Worm (Caenorhabditis elegans): ENCODE data around the gene copg-1.

copg-1 gene

DNA sequence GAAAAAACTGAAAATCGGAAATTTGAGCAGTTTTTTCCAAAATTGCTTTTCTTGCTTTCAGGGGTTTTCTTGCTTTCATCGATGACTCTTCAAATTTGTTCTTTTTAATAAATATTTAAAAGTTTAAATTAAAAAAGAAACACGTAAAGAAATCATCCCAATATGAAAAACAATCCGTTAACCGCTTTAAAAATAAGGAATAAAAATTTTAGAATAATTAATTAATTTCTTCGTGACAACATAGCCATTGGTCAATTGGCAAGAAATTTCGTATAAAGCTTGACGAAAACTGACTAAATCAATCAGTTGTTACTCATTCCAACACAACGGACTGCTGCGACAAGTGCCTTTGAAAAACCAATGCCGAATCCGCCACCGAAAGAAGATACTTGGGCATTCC is 39.2 kb upstream of the copg-1 start, which contains the start of gene nsph-3.2:
Gene nsph-3.2 (plus strand): TSS at position 301 of the 400 bp plus-strand sequence.
- TF ChIP-seq mep-1 (tag; optimal IDR thresholded peaks at IDR 0.05) = no peak
- no peak for TF ChIP-seq unc-39 (tag; optimal IDR thresholded peaks at IDR 0.05)
- TF ChIP-seq blmp-1 (tag; optimal IDR thresholded peaks at IDR 0.05) = no peak

DNA sequence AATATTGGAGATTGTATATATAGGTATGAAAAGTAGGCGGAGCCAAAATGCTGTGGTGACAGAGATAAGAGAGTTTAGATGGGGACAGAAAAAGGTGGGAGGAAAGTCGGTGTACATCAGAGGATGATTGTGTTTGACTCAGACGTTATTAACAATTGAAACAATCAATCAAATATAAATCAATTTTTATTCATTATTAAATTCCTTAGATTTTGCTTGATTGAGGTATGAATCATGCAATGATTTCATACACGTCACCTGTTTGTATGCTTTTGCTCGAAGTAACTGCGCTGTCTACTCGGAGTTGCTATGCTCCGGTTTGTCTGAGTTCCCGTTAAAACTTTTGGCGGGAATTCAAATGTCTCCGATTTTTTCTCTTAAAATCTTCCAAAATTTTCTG is 36.6 kb upstream of the copg-1 start, which contains the start of gene C04G2.10:
Gene C04G2.10 (plus strand): TSS at position 301 of the 400 bp plus-strand sequence.
- TF ChIP-seq bed-3 (GFP tag; optimal IDR thresholded peaks at IDR 0.05) = no peak

DNA sequence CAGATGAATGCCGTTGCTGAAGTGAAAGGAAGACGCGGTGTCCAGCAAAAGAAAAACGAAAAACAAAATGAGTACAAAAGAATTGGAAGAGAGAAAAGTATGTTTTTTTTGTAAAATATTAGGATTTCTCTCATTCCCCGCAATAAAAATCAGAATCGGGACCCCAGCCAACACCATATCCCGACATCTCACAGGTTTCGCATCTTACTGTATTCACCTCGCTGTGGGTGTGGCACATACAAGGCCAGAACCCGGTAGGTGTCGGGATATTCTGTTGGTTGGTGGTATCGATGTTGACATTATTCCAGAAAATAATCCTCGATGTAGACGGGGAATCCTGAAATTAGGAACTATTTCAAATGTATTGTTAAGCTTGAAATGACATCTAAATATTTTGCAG is 35.0 kb upstream of the copg-1 start:
- TF ChIP-seq nhr-237 (tag; optimal IDR thresholded peaks at IDR 0.05) (no peak), snpc-4 (tag; optimal IDR thresholded peaks at IDR 0.05) (no peak), cnd-1 (tag; optimal IDR thresholded peaks at IDR 0.05) (no peak)

DNA sequence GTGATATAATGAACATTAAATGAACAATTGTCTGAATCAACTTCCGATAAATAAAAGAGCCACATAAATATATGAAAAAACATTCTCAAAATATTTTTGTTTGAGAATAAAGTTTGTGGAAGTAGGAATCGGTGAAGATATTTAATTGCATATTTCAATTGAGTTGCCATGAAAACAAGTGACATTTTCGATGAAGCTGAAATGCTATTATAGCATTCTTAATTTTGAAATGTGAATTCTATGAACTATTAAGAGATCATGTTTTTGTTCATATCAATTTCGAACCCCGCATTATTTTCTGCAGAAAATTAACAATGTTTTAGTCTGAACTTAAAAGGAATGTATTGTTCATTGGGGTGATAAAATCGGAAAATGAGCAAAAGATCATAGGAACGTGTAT is 29.5 kb upstream of the copg-1 start, which contains the start of gene irld-21:
Gene irld-21 (minus strand): TSS at position 101 of the 400 bp plus-strand sequence.
- TF ChIP-seq nhr-2 (tag; optimal IDR thresholded peaks at IDR 0.05) = no peak
- no peak for TF ChIP-seq blmp-1 (tag; optimal IDR thresholded peaks at IDR 0.05)

DNA sequence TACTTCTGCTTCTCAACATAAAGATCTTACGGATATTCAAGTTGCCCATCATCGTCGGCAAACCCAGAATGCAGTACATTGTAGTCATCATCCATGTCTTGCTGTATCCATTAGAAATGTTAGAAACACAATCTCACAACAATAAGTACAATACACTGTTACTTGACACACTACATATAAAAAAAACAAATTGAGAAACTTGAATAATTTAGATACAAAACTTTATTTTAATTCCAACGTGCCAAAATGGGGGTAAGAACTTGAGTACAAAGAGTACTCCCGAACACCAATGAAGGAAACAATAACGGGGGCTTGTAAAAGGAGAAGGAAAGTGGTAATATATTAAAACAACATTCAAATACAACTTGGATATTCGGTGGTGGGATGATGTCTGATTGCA is 25.2 kb upstream of the copg-1 start, which contains the start of gene ctf-18:
Gene ctf-18 (minus strand): TSS at position 101 of the 400 bp plus-strand sequence.
- TF ChIP-seq mep-1 (tag; optimal IDR thresholded peaks at IDR 0.05) (no peak), bed-3 (GFP tag; optimal IDR thresholded peaks at IDR 0.05) (no peak), zip-8 (tag; optimal IDR thresholded peaks at IDR 0.05) (no peak), unc-120 (tag; optimal IDR thresholded peaks at IDR 0.05; ENCODE audit: poor library complexity, severe bottlenecking) (no peak), blmp-1 (tag; optimal IDR thresholded peaks at IDR 0.05) (no peak), nhr-28 (tag; optimal IDR thresholded peaks at IDR 0.05) (no peak), unc-39 (tag; optimal IDR thresholded peaks at IDR 0.05) (no peak), drap-1 (GFP tag; optimal IDR thresholded peaks at IDR 0.05) (no peak)

DNA sequence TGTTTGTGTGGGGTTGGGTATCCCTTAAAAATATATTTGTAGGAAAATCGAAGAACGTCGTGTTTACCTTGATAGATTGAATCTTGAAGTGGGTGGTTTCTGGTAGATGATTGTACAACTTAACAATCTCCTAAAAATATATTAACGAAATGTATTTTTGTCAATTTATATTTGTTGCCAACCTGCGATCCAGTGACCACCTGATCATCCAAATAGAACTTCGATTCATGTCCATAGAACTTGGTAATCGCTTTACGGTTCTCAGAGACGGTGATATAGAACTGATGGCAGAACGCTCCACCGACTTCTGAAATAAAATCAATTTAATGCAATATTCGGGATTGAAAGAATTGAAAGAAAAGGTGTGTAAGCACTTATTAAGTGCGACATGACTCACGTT is 23.3 kb upstream of the copg-1 start:
- TF ChIP-seq lin-32 (GFP tag; optimal IDR thresholded peaks at IDR 0.05) = no peak
- TF ChIP-seq nhr-28 (tag; optimal IDR thresholded peaks at IDR 0.05) = no peak
- no peak for TF ChIP-seq ceh-43 (GFP tag; optimal IDR thresholded peaks at IDR 0.05)
- TF ChIP-seq bed-3 (GFP tag; optimal IDR thresholded peaks at IDR 0.05) = no peak
- TF ChIP-seq M03D4.4 (tag; optimal IDR thresholded peaks at IDR 0.05) = no peak
- no peak for TF ChIP-seq blmp-1 (tag; optimal IDR thresholded peaks at IDR 0.05)
- TF ChIP-seq sptf-1 (tag; optimal IDR thresholded peaks at IDR 0.05) = no peak

DNA sequence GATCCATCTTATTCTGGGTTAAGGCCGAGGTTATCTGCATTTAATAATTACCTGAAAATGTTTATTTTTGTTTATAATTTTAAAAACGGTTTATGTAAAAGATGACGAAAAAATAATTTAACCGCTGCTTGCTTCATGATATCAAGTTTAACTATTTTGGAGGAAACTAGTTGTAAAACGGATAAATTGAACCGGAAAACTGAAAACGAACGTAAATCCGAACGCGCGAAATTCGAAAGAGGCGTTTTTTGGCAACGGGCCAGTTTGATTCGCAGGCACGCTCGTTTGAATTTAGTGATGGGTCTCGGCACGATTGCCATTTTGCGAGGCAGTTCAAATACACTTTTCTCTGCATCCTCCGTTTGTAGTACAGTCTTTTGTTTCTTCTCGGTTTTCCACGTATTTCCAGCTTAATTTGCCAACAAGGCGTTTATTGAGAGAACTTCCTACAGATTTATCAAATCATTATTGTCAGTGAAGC is 22.8 kb upstream of the copg-1 start, which contains the start of the genes gtbp-1 and K08F4.3:
Gene gtbp-1 (minus strand): TSS at position 51 of the 481 bp plus-strand sequence.
Gene K08F4.3 (plus strand): TSS at position 352 of the 481 bp plus-strand sequence.
- TF ChIP-seq lsy-2 (tag; optimal IDR thresholded peaks at IDR 0.05) = peak; percentile 73
- TF ChIP-seq lin-13 (tag; optimal IDR thresholded peaks at IDR 0.05) = peak; percentile 57
- TF ChIP-seq cnd-1 (tag; optimal IDR thresholded peaks at IDR 0.05) = no peak
- TF ChIP-seq M03D4.4 (tag; optimal IDR thresholded peaks at IDR 0.05) = peak; percentile 23
- TF ChIP-seq flh-1 (GFP tag; optimal IDR thresholded peaks at IDR 0.05) = no peak
- TF ChIP-seq mls-2 (tag; optimal IDR thresholded peaks at IDR 0.05) = no peak
- no peak for TF ChIP-seq blmp-1 (tag; optimal IDR thresholded peaks at IDR 0.05)
- no peak for TF ChIP-seq unc-62 (GFP tag; optimal IDR thresholded peaks at IDR 0.05)
- TF ChIP-seq mab-5 (tag; optimal IDR thresholded peaks at IDR 0.05) = no peak
- no peak for TF ChIP-seq bed-3 (GFP tag; optimal IDR thresholded peaks at IDR 0.05)
- no peak for TF ChIP-seq snpc-4 (tag; optimal IDR thresholded peaks at IDR 0.05)
- TF ChIP-seq unc-120 (tag; optimal IDR thresholded peaks at IDR 0.05; ENCODE audit: poor library complexity, severe bottlenecking) = peak; percentile 74
- peak; percentile 47 for TF ChIP-seq pha-4 (tag; optimal IDR thresholded peaks at IDR 0.05)
- no peak for TF ChIP-seq tbx-8 (GFP tag; optimal IDR thresholded peaks at IDR 0.05)
- no peak for TF ChIP-seq nhr-2 (tag; optimal IDR thresholded peaks at IDR 0.05)
- no peak for TF ChIP-seq elt-1 (tag; optimal IDR thresholded peaks at IDR 0.05; ENCODE audit: borderline replicate concordance, insufficient read depth)
- TF ChIP-seq ceh-83 (GFP tag; optimal IDR thresholded peaks at IDR 0.05) = no peak
- no peak for TF ChIP-seq sem-2 (GFP tag; optimal IDR thresholded peaks at IDR 0.05)
- no peak for TF ChIP-seq elt-3 (tag; optimal IDR thresholded peaks at IDR 0.05)
- TF ChIP-seq nhr-28 (tag; optimal IDR thresholded peaks at IDR 0.05) = no peak
- no peak for TF ChIP-seq nhr-12 (tag; optimal IDR thresholded peaks at IDR 0.05)
- TF ChIP-seq sptf-1 (tag; optimal IDR thresholded peaks at IDR 0.05) = no peak
- peak; percentile 39 for TF ChIP-seq nhr-237 (tag; optimal IDR thresholded peaks at IDR 0.05)
- peak; percentile 52 for TF ChIP-seq ceh-39 (tag; optimal IDR thresholded peaks at IDR 0.05)
- TF ChIP-seq ztf-11 (tag; optimal IDR thresholded peaks at IDR 0.05) = no peak
- no peak for TF ChIP-seq zip-8 (tag; optimal IDR thresholded peaks at IDR 0.05)
- peak; percentile 74 for TF ChIP-seq mep-1 (tag; optimal IDR thresholded peaks at IDR 0.05)
- TF ChIP-seq unc-39 (tag; optimal IDR thresholded peaks at IDR 0.05) = no peak
- peak; percentile 6 for TF ChIP-seq hlh-1 (tag; optimal IDR thresholded peaks at IDR 0.05)
